Fruit fly (Drosophila melanogaster): ENCODE measurements around the gene CG4743.

CG4743 gene

DNA sequence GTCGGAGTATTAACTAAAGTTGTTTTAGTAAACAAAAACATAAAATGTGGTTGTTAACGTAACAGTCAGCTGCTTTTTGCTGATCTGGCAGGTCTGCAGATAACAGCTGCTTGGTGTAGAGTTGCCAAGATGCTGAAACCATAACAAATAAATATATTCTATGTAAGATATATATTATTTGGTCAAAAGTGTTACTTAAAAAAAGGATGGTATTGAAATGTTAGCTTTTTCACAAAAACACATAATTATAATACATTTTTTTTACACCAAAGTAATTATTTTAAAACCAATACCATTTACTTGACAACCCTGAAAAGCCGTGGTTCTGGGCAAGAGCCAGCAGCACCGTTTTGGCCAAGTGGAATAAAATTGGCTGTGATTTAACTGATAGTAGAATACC, at the start of gene CG4743, which contains the start of gene Idh3g (continued):
- TF ChIP-seq CG9817 (tag; optimal IDR thresholded peaks at IDR 0.05) (peak; percentile 97), CG4854 (GFP tag; optimal IDR thresholded peaks at IDR 0.05) (peak; percentile 90), CG3407 (GFP tag; optimal IDR thresholded peaks at IDR 0.05) (peak; percentile 93), sens (GFP tag) (peak; percentile 98), CG13775 (GFP tag; optimal IDR thresholded peaks at IDR 0.05) (peak; percentile 98), CG7928 (GFP tag; optimal IDR thresholded peaks at IDR 0.05) (peak; percentile 76), pnt (GFP tag; optimal IDR thresholded peaks at IDR 0.05) (peak; percentile 34), tna (GFP tag; IDR thresholded peaks at IDR 0.05; ENCODE audit: partially characterized antibody) (no peak), kah (GFP tag; optimal IDR thresholded peaks at IDR 0.05) (peak; percentile 90), CG9609 (GFP tag; optimal IDR thresholded peaks at IDR 0.05) (peak; percentile 59), crp (GFP tag; optimal IDR thresholded peaks at IDR 0.05) (peak; percentile 88 to 98), CG3838 (GFP tag; optimal IDR thresholded peaks at IDR 0.05) (peak; percentile 76), CG2678 (tag; optimal IDR thresholded peaks at IDR 0.05) (peak; percentile 98), sr (GFP tag; IDR thresholded peaks at IDR 0.05) (peak; percentile 64; the same call in 1 of the 3 replicates), cg (GFP tag; optimal IDR thresholded peaks at IDR 0.05) (no peak), bcd (GFP tag; optimal IDR thresholded peaks at IDR 0.05) (peak; percentile 96), Nf-YB (GFP tag; optimal IDR thresholded peaks at IDR 0.05) (peak; percentile 88), Dek (tag; optimal IDR thresholded peaks at IDR 0.05) (peak; percentile 95), CG14441 (GFP tag; IDR thresholded peaks at IDR 0.05) (peak; percentile 93), CG6854 (GFP tag; optimal IDR thresholded peaks at IDR 0.05) (peak; percentile 95), onecut (GFP tag; IDR thresholded peaks at IDR 0.05) (peak; percentile 92), Dref (GFP tag; IDR thresholded peaks at IDR 0.05) (no peak), CG15514 (GFP tag; optimal IDR thresholded peaks at IDR 0.05) (peak; percentile 94), Vsx1 (GFP tag; optimal IDR thresholded peaks at IDR 0.05) (peak; percentile 94), CG6175 (GFP tag; IDR thresholded peaks at IDR 0.05) (peak; percentile 87), CG11093 (GFP tag; IDR thresholded peaks at IDR 0.05) (peak; percentile 89), CG30403 (GFP tag; optimal IDR thresholded peaks at IDR 0.05) (peak; percentile 97)

DNA sequence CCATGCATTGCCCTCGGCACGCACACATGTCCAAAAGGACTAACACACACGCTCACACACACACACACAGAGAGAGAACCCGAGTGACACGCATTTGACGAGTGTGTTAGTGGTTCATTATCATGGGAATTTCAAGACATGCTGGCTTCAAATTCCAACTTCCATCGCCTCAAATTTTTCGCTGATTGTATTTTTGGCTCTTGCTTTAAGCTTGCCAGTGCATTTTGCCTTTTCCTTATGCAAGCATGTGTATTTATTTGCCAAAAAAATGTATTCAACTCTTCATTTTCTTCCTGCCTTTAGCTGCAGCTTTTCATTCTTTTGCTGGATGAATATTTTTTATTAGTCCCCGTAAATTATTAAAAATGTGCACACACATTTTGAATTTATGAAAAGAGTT, 43.4 kb upstream of the CG4743 start:
- no peak for TF ChIP-seq CG34422 (GFP tag; IDR thresholded peaks at IDR 0.05)
- no peak for TF ChIP-seq tup (GFP tag; optimal IDR thresholded peaks at IDR 0.05)
- no peak for TF ChIP-seq CG7372 (GFP tag; IDR thresholded peaks at IDR 0.05)
- TF ChIP-seq Bteb2 (GFP tag; optimal IDR thresholded peaks at IDR 0.05) = no peak
- TF ChIP-seq Mrtf (GFP tag; IDR thresholded peaks at IDR 0.05) = no peak
- TF ChIP-seq CG13123 (GFP tag; optimal IDR thresholded peaks at IDR 0.05) = no peak
- no peak for TF ChIP-seq CG2116 (GFP tag; optimal IDR thresholded peaks at IDR 0.05)
- TF ChIP-seq CG11398 (GFP tag; optimal IDR thresholded peaks at IDR 0.05) = no peak
- TF ChIP-seq pnt (GFP tag; optimal IDR thresholded peaks at IDR 0.05) = no peak
- no peak for TF ChIP-seq bowl (GFP tag; IDR thresholded peaks at IDR 0.05)
- TF ChIP-seq CG8281 (tag; optimal IDR thresholded peaks at IDR 0.05) = no peak
- no peak for TF ChIP-seq NC2β (GFP tag; optimal IDR thresholded peaks at IDR 0.05)
- no peak for TF ChIP-seq eyg (GFP tag; optimal IDR thresholded peaks at IDR 0.05)

DNA sequence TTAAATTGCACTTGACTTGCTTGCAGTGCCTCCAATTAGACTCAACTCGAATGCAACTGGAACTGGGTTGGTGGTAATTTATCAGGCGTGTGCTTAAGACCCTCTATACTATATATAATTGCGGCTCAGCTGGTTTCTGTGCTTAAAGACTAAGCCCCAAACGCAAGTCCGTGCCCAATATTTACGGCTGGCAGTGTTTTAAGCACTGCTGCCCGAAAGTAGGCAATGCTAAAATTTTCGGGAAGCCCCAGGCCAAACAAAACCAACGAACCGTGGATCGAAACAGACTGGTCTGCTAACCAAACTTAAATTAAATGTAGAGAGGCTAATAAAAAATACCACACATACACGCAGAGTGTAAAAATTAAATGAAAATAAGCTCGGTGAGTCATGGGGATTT, 40.7 kb upstream of the CG4743 start:
- TF ChIP-seq CG7928 (GFP tag; optimal IDR thresholded peaks at IDR 0.05) (no peak), Mrtf (GFP tag; IDR thresholded peaks at IDR 0.05) (no peak), CG8388 (GFP tag; optimal IDR thresholded peaks at IDR 0.05) (peak; percentile 13), CG14860 (GFP tag; IDR thresholded peaks at IDR 0.05; ENCODE audit: partially characterized antibody) (0 out of 3 replicates have a peak, but pooled peaks have one; percentile 5), CG7271 (tag; optimal IDR thresholded peaks at IDR 0.05) (no peak), Bgb (GFP tag; IDR thresholded peaks at IDR 0.05; ENCODE audit: partially characterized antibody) (0 out of 2 replicates have a peak, but pooled peaks have one; percentile 13), CG3726 (GFP tag; IDR thresholded peaks at IDR 0.05) (0 out of 3 replicates have a peak, but pooled peaks have one; percentile 23), zfh1 (GFP tag; IDR thresholded peaks at IDR 0.05) (no peak), CG11560 (tag; IDR thresholded peaks at IDR 0.05) (no peak), HmgZ (tag; optimal IDR thresholded peaks at IDR 0.05) (no peak), da (GFP tag; optimal IDR thresholded peaks at IDR 0.05) (no peak), CG3163 (GFP tag; optimal IDR thresholded peaks at IDR 0.05) (no peak), Taf1 (GFP tag; IDR thresholded peaks at IDR 0.05) (no peak), CG17359 (tag; optimal IDR thresholded peaks at IDR 0.05) (no peak)

All from whole organism, embryonic.